Worm (Caenorhabditis elegans): ENCODE measurements around the gene spp-9.

ce11 chrX:11482134-11482533, 5.5 kb upstream of the spp-9 start:
- TF ChIP-seq attf-4 (tag; optimal IDR thresholded peaks at IDR 0.05), result no peak
- peak; percentile 72 for TF ChIP-seq hlh-30 (tag; optimal IDR thresholded peaks at IDR 0.05; ENCODE audit: insufficient read depth)
- TF ChIP-seq ZK546.5 (tag; optimal IDR thresholded peaks at IDR 0.05), result no peak
- no peak for TF ChIP-seq ceh-32 (tag; optimal IDR thresholded peaks at IDR 0.05; ENCODE audit: poor library complexity)
- TF ChIP-seq nhr-77 (tag; optimal IDR thresholded peaks at IDR 0.05), result no peak
- no peak for TF ChIP-seq fkh-10 (GFP tag; optimal IDR thresholded peaks at IDR 0.05)
- peak in 1 of 2 experiments; percentile 46 for TF ChIP-seq mdl-1 (tag; optimal IDR thresholded peaks at IDR 0.05)
- TF ChIP-seq egl-27 (tag; optimal IDR thresholded peaks at IDR 0.05), result no peak
- no peak for TF ChIP-seq nhr-237 (tag; optimal IDR thresholded peaks at IDR 0.05)

All from whole organism, L4 larva.